Worm (Caenorhabditis elegans) whole organism, early embryonic: ENCODE results near the gene nhr-283.

Experiments used
- ama-1 ChIP-seq: fragments of 150-350 bp; optimal IDR thresholded peaks from 2 replicates; lab custom pipeline; 2014
- ets-7 ChIP-seq: sonication (generic microtip); optimal IDR thresholded peaks from 2 replicates; lab custom pipeline; 2016; ENCODE audit warnings: missing genotype, missing genetic modification characterization, missing compliant biosample characterization
- flt-1 ChIP-seq: fragments of 200-800 bp; sonication (Bioruptor generic); IDR thresholded peaks from 2 replicates; pipeline ENCODE4 v1.3.6; 2022; ENCODE audit warnings: missing genetic modification characterization, missing compliant biosample characterization
- hmg-4 ChIP-seq: fragments of 200-800 bp; sonication (Bioruptor generic); optimal IDR thresholded peaks from 2 replicates; lab custom pipeline; 2018; ENCODE audit warnings: mild to moderate bottlenecking, missing genetic modification characterization, missing compliant biosample characterization
- sea-1 ChIP-seq: fragments of 200-800 bp; sonication (Bioruptor generic); conservative IDR thresholded peaks from 2 replicates; pipeline ENCODE4 v1.3.6; 2022; ENCODE audit warnings: missing genetic modification characterization, missing compliant biosample characterization
- tbx-11 ChIP-seq: fragments of 200-800 bp; sonication (Bioruptor generic); IDR thresholded peaks from 2 replicates; pipeline ENCODE4 v1.3.6; 2022; ENCODE audit warnings: missing genetic modification characterization, missing compliant biosample characterization

DNA sequence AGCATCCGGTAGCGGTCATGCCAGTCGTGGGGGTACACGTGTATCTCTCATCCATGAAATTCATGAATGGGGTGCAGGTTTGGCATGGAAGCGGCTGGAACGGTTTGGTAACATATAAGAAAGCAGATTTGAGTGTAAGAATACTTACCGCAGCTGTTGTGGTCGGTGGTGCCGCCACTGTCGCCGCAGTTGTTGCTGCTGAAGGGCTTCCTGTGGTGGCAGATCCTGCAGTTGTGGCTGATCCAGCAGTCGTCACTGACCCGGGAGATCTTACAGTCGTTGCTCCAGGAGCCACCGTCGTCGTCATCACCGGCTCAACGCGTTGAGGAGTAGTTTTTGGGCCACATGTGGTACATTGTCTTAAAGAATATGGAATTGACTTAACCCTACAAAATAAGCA is 43.5 kb downstream of the nhr-283 start:
- TF ChIP-seq ama-1 (no peak), flt-1 (GFP tag; lab: Robert Waterston, UW) (no peak), ets-7 (no peak), tbx-11 (GFP tag; lab: Robert Waterston, UW) (no peak), sea-1 (GFP tag; lab: Robert Waterston, UW) (no peak), hmg-4 (no peak)
